Fruit fly (Drosophila melanogaster) whole organism, embryonic: ENCODE data around the gene Pdfr.

ENCODE experiments used
- Antp ChIP-seq: fragments of 200-800 bp; sonication (Bioruptor generic); optimal IDR thresholded peaks from 3 replicates; lab custom pipeline; 2016; ENCODE audit warnings: missing biosample characterization, missing genetic modification characterization
- Atf3 ChIP-seq: fragments of 200-800 bp; sonication (Bioruptor generic); optimal IDR thresholded peaks from 3 replicates; lab custom pipeline; 2016; ENCODE audit warnings: missing biosample characterization, missing genetic modification characterization
- CG12155 ChIP-seq: fragments of 200-800 bp; sonication (Bioruptor generic); optimal IDR thresholded peaks from 3 replicates; lab custom pipeline; 2016; ENCODE audit warnings: missing biosample characterization, missing genetic modification characterization
- CG12659 ChIP-seq: fragments of 200-800 bp; sonication (Bioruptor generic); optimal IDR thresholded peaks from 3 replicates; lab custom pipeline; 2017; ENCODE audit warnings: mild to moderate bottlenecking, missing biosample characterization, missing genetic modification reagents, missing genetic modification characterization
- CG15269 ChIP-seq: fragments of 200-800 bp; sonication (Bioruptor generic); optimal IDR thresholded peaks from 2 replicates; lab custom pipeline; 2018; ENCODE audit warnings: missing biosample characterization, mild to moderate bottlenecking, missing genetic modification characterization, moderate library complexity
- CG1832 ChIP-seq: fragments of 200-800 bp; sonication (Bioruptor generic); optimal IDR thresholded peaks from 2 replicates; lab custom pipeline; 2017; ENCODE audit warnings: missing biosample characterization, mild to moderate bottlenecking, missing genetic modification characterization, inconsistent platforms
- CG2120 ChIP-seq: fragments of 200-800 bp; sonication (Bioruptor generic); optimal IDR thresholded peaks from 3 replicates; lab custom pipeline; 2016; ENCODE audit warnings: missing biosample characterization, missing genetic modification characterization
- CG3838 ChIP-seq: fragments of 200-800 bp; sonication (Bioruptor generic); optimal IDR thresholded peaks from 3 replicates; lab custom pipeline; 2016; ENCODE audit warnings: missing biosample characterization, missing genetic modification characterization
- CG3995 ChIP-seq: fragments of 200-800 bp; sonication (Bioruptor generic); optimal IDR thresholded peaks from 3 replicates; lab custom pipeline; 2016; ENCODE audit warnings: missing biosample characterization, missing genetic modification characterization
- CG6654 ChIP-seq: fragments of 200-800 bp; sonication (Bioruptor generic); optimal IDR thresholded peaks from 2 replicates; lab custom pipeline; 2017; ENCODE audit warnings: missing biosample characterization, mild to moderate bottlenecking, missing genetic modification characterization
- CG6765 ChIP-seq: fragments of 200-800 bp; sonication (Bioruptor generic); optimal IDR thresholded peaks from 3 replicates; lab custom pipeline; 2017; ENCODE audit warnings: missing biosample characterization, mild to moderate bottlenecking, missing genetic modification characterization
- CG6854 ChIP-seq: fragments of 200-800 bp; sonication (Bioruptor generic); optimal IDR thresholded peaks from 3 replicates; lab custom pipeline; 2017; ENCODE audit warnings: missing biosample characterization, mild to moderate bottlenecking, missing genetic modification characterization
- CG7271 ChIP-seq: fragments of 200-800 bp; sonication (Bioruptor generic); optimal IDR thresholded peaks from 2 replicates; lab custom pipeline; 2018; ENCODE audit warnings: missing biosample characterization, mild to moderate bottlenecking, missing genetic modification characterization, moderate library complexity
- CG9215 ChIP-seq: fragments of 200-800 bp; sonication (Bioruptor generic); IDR thresholded peaks from 2 replicates; pipeline ENCODE4 v1.3.6; 2022; ENCODE audit warnings: missing biosample characterization, missing genetic modification characterization
- Dad ChIP-seq: fragments of 200-800 bp; sonication (Bioruptor generic); optimal IDR thresholded peaks from 3 replicates; lab custom pipeline; 2016; ENCODE audit warnings: missing biosample characterization, missing genetic modification characterization
- Dek ChIP-seq: fragments of 200-800 bp; sonication (Bioruptor generic); optimal IDR thresholded peaks from 3 replicates; lab custom pipeline; 2019; ENCODE audit warnings: missing biosample characterization, mild to moderate bottlenecking, missing genetic modification characterization, moderate library complexity
- Dfd ChIP-seq, 2 experiments: fragments of >200 bp; optimal IDR thresholded peaks; 2 replicates each; lab custom pipeline; 2017; ENCODE audit warnings: missing biosample characterization in 2 of 2, missing genetic modification characterization in 2 of 2
- Dip3 ChIP-seq: fragments of 200-800 bp; sonication (Bioruptor generic); optimal IDR thresholded peaks from 3 replicates; lab custom pipeline; 2016; ENCODE audit warnings: missing biosample characterization, missing genetic modification characterization
- Drgx ChIP-seq: fragments of 200-800 bp; sonication (Bioruptor generic); IDR thresholded peaks from 2 replicates; pipeline ENCODE4 v1.3.6; 2022; ENCODE audit warnings: missing biosample characterization, missing genetic modification characterization
- Hey ChIP-seq: fragments of 200-800 bp; sonication (Bioruptor generic); optimal IDR thresholded peaks from 3 replicates; lab custom pipeline; 2018; ENCODE audit warnings: missing biosample characterization, mild to moderate bottlenecking, missing genetic modification characterization
- HmgD ChIP-seq: fragments of 200-800 bp; sonication (Bioruptor generic); optimal IDR thresholded peaks from 3 replicates; lab custom pipeline; 2016; ENCODE audit warnings: missing biosample characterization, missing genetic modification characterization
- Kr ChIP-seq: fragments of 200-800 bp; sonication (Bioruptor generic); optimal IDR thresholded peaks from 2 replicates; lab custom pipeline; 2017; ENCODE audit warnings: missing biosample characterization, mild to moderate bottlenecking, missing genetic modification characterization
- MTF-1 ChIP-seq: fragments of 200-800 bp; sonication (Bioruptor generic); optimal IDR thresholded peaks from 2 replicates; lab custom pipeline; 2018; ENCODE audit warnings: missing biosample characterization, mild to moderate bottlenecking, missing genetic modification characterization, borderline replicate concordance
- Myb ChIP-seq: fragments of 200-800 bp; sonication (Bioruptor generic); optimal IDR thresholded peaks from 2 replicates; lab custom pipeline; 2016; ENCODE audit warnings: missing biosample characterization, missing genetic modification characterization
- Rfx ChIP-seq: fragments of 200-800 bp; sonication (Bioruptor generic); IDR thresholded peaks from 2 replicates; pipeline ENCODE4 v1.3.6; 2022; ENCODE audit warnings: missing biosample characterization, missing genetic modification characterization
- al ChIP-seq: fragments of 200-800 bp; sonication (Bioruptor generic); IDR thresholded peaks from 2 replicates; pipeline ENCODE4 v1.3.6; 2022; ENCODE audit warnings: missing biosample characterization, missing genetic modification characterization
- ara ChIP-seq: fragments of 200-800 bp; sonication (Bioruptor generic); IDR thresholded peaks from 2 replicates; pipeline ENCODE4 v1.3.6; 2022; ENCODE audit warnings: missing biosample characterization, missing genetic modification characterization
- cato ChIP-seq: fragments of 200-800 bp; sonication (Bioruptor generic); optimal IDR thresholded peaks from 2 replicates; lab custom pipeline; 2016; ENCODE audit warnings: missing biosample characterization, missing genetic modification characterization, borderline replicate concordance
- cg ChIP-seq: fragments of 200-800 bp; sonication (Bioruptor generic); optimal IDR thresholded peaks from 3 replicates; lab custom pipeline; 2019; ENCODE audit warnings: missing biosample characterization, mild to moderate bottlenecking, missing genetic modification characterization, moderate library complexity
- fd102C ChIP-seq: fragments of 200-800 bp; sonication (Bioruptor generic); optimal IDR thresholded peaks from 2 replicates; lab custom pipeline; 2018; ENCODE audit warnings: missing biosample characterization, mild to moderate bottlenecking, missing genetic modification characterization, moderate library complexity
- hkb ChIP-seq, 2 experiments: fragments of 200-800 bp in 1 of 2; fragments of >200 bp in 1 of 2; sonication (Bioruptor generic) in 1 of 2; IDR thresholded peaks in 1 of 2; optimal IDR thresholded peaks in 1 of 2; 2 replicates each; pipeline versions ENCODE4 v1.3.6 to Lab custom; 2017 to 2022; ENCODE audit warnings: missing biosample characterization in 1 of 2, missing genetic modification characterization in 1 of 2
- inv ChIP-seq: fragments of 200-800 bp; sonication (Bioruptor generic); IDR thresholded peaks from 2 replicates; pipeline ENCODE4 v1.3.6; 2022; ENCODE audit warnings: missing biosample characterization, missing genetic modification characterization; ENCODE audit not compliant: partially characterized antibody
- maf-S ChIP-seq: fragments of 200-800 bp; sonication (Bioruptor generic); optimal IDR thresholded peaks from 2 replicates; lab custom pipeline; 2016; ENCODE audit warnings: missing biosample characterization, missing genetic modification characterization
- pnt ChIP-seq: fragments of 200-800 bp; sonication (Bioruptor generic); optimal IDR thresholded peaks from 3 replicates; lab custom pipeline; 2016; ENCODE audit warnings: missing biosample characterization, missing genetic modification characterization
- pum ChIP-seq: fragments of 200-800 bp; sonication (Bioruptor generic); optimal IDR thresholded peaks from 2 replicates; lab custom pipeline; 2016; ENCODE audit warnings: missing biosample characterization, missing genetic modification characterization
- rib ChIP-seq: fragments of 200-800 bp; sonication (Bioruptor generic); IDR thresholded peaks from 2 replicates; pipeline ENCODE4 v1.3.6; 2022; ENCODE audit warnings: missing biosample characterization, missing genetic modification characterization
- ro ChIP-seq: fragments of 200-800 bp; sonication (Bioruptor generic); IDR thresholded peaks from 2 replicates; pipeline ENCODE4 v1.3.6; 2022; ENCODE audit warnings: missing biosample characterization, missing genetic modification characterization
- row ChIP-seq: fragments of 200-800 bp; sonication (Bioruptor generic); IDR thresholded peaks from 3 replicates; pipeline ENCODE4 v1.3.6; 2022; ENCODE audit warnings: missing biosample characterization, missing genetic modification characterization
- sima ChIP-seq: fragments of 200-800 bp; sonication (Bioruptor generic); optimal IDR thresholded peaks from 2 replicates; lab custom pipeline; 2016; ENCODE audit warnings: missing biosample characterization, missing genetic modification characterization
- zfh2 ChIP-seq: fragments of 200-800 bp; sonication (Bioruptor generic); optimal IDR thresholded peaks from 2 replicates; lab custom pipeline; 2016; ENCODE audit warnings: missing biosample characterization, missing genetic modification characterization

Gene Pdfr

dm6 chrX:2581793-2582503 is 29.9 kb downstream of the Pdfr start (continued):
- TF ChIP-seq CG6765 (GFP tag; lab: Kevin White, UChicago) (peak; percentile 76), HmgD (GFP tag; lab: Kevin White, UChicago) (peak; percentile 63), zfh2 (GFP tag; lab: Kevin White, UChicago) (peak; percentile 81), CG2120 (GFP tag; lab: Kevin White, UChicago) (peak; percentile 93), CG3995 (GFP tag; lab: Kevin White, UChicago) (peak; percentile 8), Dip3 (GFP tag; lab: Kevin White, UChicago) (peak; percentile 75), Myb (GFP tag; lab: Kevin White, UChicago) (peak; percentile 69), inv (GFP tag; lab: Robert Waterston, UW) (no peak), rib (peak; percentile 43; the same call in 1 of the 2 replicates), Hey (no peak), CG6854 (peak; percentile 78), hkb (optimal IDR thresholded peaks at IDR 0.05; lab: Kevin White, UChicago) (no peak), hkb (GFP tag; IDR thresholded peaks at IDR 0.05; lab: Robert Waterston, UW) (peak; percentile 80), pum (GFP tag; lab: Kevin White, UChicago) (peak; percentile 69), CG1832 (GFP tag; lab: Kevin White, UChicago) (no peak), CG15269 (tag; lab: Kevin White, UChicago) (peak; percentile 72), Kr (no peak), CG12155 (peak; percentile 66), cg (no peak), row (GFP tag; lab: Robert Waterston, UW) (peak; percentile 85), CG6654 (peak; percentile 10), MTF-1 (GFP tag; lab: Kevin White, UChicago) (no peak), Dek (tag; lab: Kevin White, UChicago) (peak; percentile 67), pnt (GFP tag; lab: Kevin White, UChicago) (peak; percentile 70), Antp (GFP tag; lab: Kevin White, UChicago) (peak; percentile 84), ara (GFP tag; lab: Robert Waterston, UW) (0 out of 2 replicates have a peak, but pooled peaks have one; percentile 36), Drgx (peak; percentile 63), CG3838 (GFP tag; lab: Kevin White, UChicago) (no peak), CG9215 (GFP tag; lab: Robert Waterston, UW) (peak; percentile 69), maf-S (GFP tag; lab: Kevin White, UChicago) (peak; percentile 63), ro (no peak), al (GFP tag; lab: Robert Waterston, UW) (peak; percentile 46), cato (GFP tag; lab: Kevin White, UChicago) (peak; percentile 14), CG12659 (GFP tag; lab: Kevin White, UChicago) (peak; percentile 66), Atf3 (peak; percentile 42), fd102C (no peak), Dad (GFP tag; lab: Kevin White, UChicago) (peak; percentile 79), sima (GFP tag; lab: Kevin White, UChicago) (no peak), CG7271 (tag; lab: Kevin White, UChicago) (no peak), Dfd (GFP tag; optimal IDR thresholded peaks at IDR 0.05; lab: Kevin White, UChicago) (no peak), Rfx (GFP tag; lab: Robert Waterston, UW) (peak; percentile 87)
